Worm (Caenorhabditis elegans) whole organism, L1 larva: ENCODE data around the gene frpr-17.

Experiments used
- C04F5.9 ChIP-seq: sonication (generic microtip); optimal IDR thresholded peaks from 2 replicates; lab custom pipeline; 2016; ENCODE audit warnings: missing genetic modification characterization, missing compliant biosample characterization
- C16A3.4 ChIP-seq: fragments of 150-350 bp; optimal IDR thresholded peaks from 2 replicates; lab custom pipeline; 2014; ENCODE audit warnings: missing biosample characterization, missing genetic modification characterization
- F16B12.6 ChIP-seq: fragments of 150-350 bp; optimal IDR thresholded peaks from 2 replicates; lab custom pipeline; 2014; ENCODE audit warnings: missing biosample characterization, missing genetic modification characterization
- aha-1 ChIP-seq: fragments of 150-350 bp; optimal IDR thresholded peaks from 2 replicates; lab custom pipeline; 2014; ENCODE audit warnings: missing biosample characterization, missing genetic modification characterization
- ama-1 ChIP-seq: fragments of 150-350 bp; optimal IDR thresholded peaks from 2 replicates; lab custom pipeline; 2014
- blmp-1 ChIP-seq: fragments of 150-350 bp; optimal IDR thresholded peaks from 2 replicates; lab custom pipeline; 2014; ENCODE audit warnings: missing biosample characterization, missing genetic modification characterization
- ceh-88 ChIP-seq: fragments of 200-800 bp; sonication (Bioruptor generic); IDR thresholded peaks from 2 replicates; pipeline ENCODE4 v1.3.6; 2022; ENCODE audit warnings: missing genetic modification characterization, missing compliant biosample characterization
- ces-1 ChIP-seq: fragments of 150-350 bp; optimal IDR thresholded peaks from 2 replicates; lab custom pipeline; 2014; ENCODE audit warnings: missing biosample characterization, missing genetic modification reagents, missing genetic modification characterization
- dpl-1 ChIP-seq, 3 experiments: fragments of 150-350 bp in 2 of 3; sonication (generic microtip) in 1 of 3; optimal IDR thresholded peaks; 2 replicates each; lab custom pipeline; 2014 to 2017; ENCODE audit warnings: missing biosample characterization in 3 of 3, missing genetic modification characterization in 3 of 3, missing genetic modification reagents in 3 of 3
- efl-1 ChIP-seq, 4 experiments: fragments of 150-350 bp; optimal IDR thresholded peaks in 3 of 4; peaks in 1 of 4; 1 replicate in 1 of 4; 2 replicates in 3 of 4; lab custom pipeline; 2014; ENCODE audit warnings: missing biosample characterization in 2 of 4, missing genetic modification characterization in 2 of 4, missing genetic modification reagents in 2 of 4
- efl-3 ChIP-seq: fragments of 200-800 bp; sonication (Bioruptor generic); optimal IDR thresholded peaks from 2 replicates; lab custom pipeline; 2018; ENCODE audit warnings: mild to moderate bottlenecking, missing genetic modification characterization, missing compliant biosample characterization
- egl-13 ChIP-seq: sonication (generic microtip); optimal IDR thresholded peaks from 2 replicates; lab custom pipeline; 2016; ENCODE audit warnings: missing genotype, missing genetic modification reagents, missing genetic modification characterization, missing compliant biosample characterization
- elt-3 ChIP-seq, 6 experiments: fragments of 150-350 bp in 1 of 6; sonication (generic microtip); optimal IDR thresholded peaks; 2 replicates each; lab custom pipeline; 2017 to 2018; ENCODE audit warnings: missing biosample characterization in 6 of 6, missing genetic modification characterization in 6 of 6, inconsistent platforms in 1 of 6
- ets-5 ChIP-seq: fragments of 200-800 bp; sonication (Bioruptor generic); IDR thresholded peaks from 2 replicates; pipeline ENCODE4 v1.3.6; 2022; ENCODE audit warnings: missing genetic modification characterization, missing compliant biosample characterization
- fkh-10 ChIP-seq: sonication (generic microtip); optimal IDR thresholded peaks from 2 replicates; lab custom pipeline; 2017; ENCODE audit warnings: missing biosample characterization, missing genetic modification reagents, missing genetic modification characterization
- grh-1 ChIP-seq: fragments of 200-800 bp; sonication (Bioruptor generic); IDR thresholded peaks from 2 replicates; pipeline ENCODE4 v1.3.6; 2022; ENCODE audit warnings: missing genetic modification reagents, missing genetic modification characterization, missing compliant biosample characterization
- hpl-2 ChIP-seq: fragments of 150-350 bp; optimal IDR thresholded peaks from 2 replicates; lab custom pipeline; 2014; ENCODE audit warnings: missing biosample characterization, missing genetic modification reagents, missing genetic modification characterization
- jun-1 ChIP-seq: fragments of 150-350 bp; optimal IDR thresholded peaks from 2 replicates; lab custom pipeline; 2014; ENCODE audit warnings: missing biosample characterization, missing genetic modification reagents, missing genetic modification characterization
- lin-39 ChIP-seq: fragments of 150-350 bp; optimal IDR thresholded peaks from 2 replicates; lab custom pipeline; 2014; ENCODE audit warnings: missing biosample characterization, missing genetic modification reagents, missing genetic modification characterization
- lsy-2 ChIP-seq, 2 experiments: fragments of 150-350 bp; optimal IDR thresholded peaks; 2 replicates each; lab custom pipeline; 2014; ENCODE audit warnings: missing biosample characterization in 2 of 2, missing genetic modification characterization in 2 of 2
- nhr-20 ChIP-seq: sonication (generic microtip); optimal IDR thresholded peaks from 2 replicates; lab custom pipeline; 2016; ENCODE audit warnings: mild to moderate bottlenecking, missing genetic modification characterization, missing compliant biosample characterization
- nhr-47 ChIP-seq: sonication (generic microtip); optimal IDR thresholded peaks from 2 replicates; lab custom pipeline; 2016; ENCODE audit warnings: mild to moderate bottlenecking, missing genetic modification characterization, moderate library complexity, missing compliant biosample characterization
- nhr-71 ChIP-seq: sonication (generic microtip); optimal IDR thresholded peaks from 2 replicates; lab custom pipeline; 2016; ENCODE audit warnings: mild to moderate bottlenecking, missing genetic modification characterization, moderate library complexity, missing compliant biosample characterization
- nhr-76 ChIP-seq: sonication (generic microtip); optimal IDR thresholded peaks from 2 replicates; lab custom pipeline; 2017; ENCODE audit warnings: missing biosample characterization, missing genetic modification characterization
- nhr-85 ChIP-seq: sonication (generic microtip); peaks from one replicate; lab custom pipeline; 2016; ENCODE audit warnings: missing genetic modification characterization, inconsistent platforms, missing compliant biosample characterization
- nhr-90 ChIP-seq: sonication (generic microtip); optimal IDR thresholded peaks from 2 replicates; lab custom pipeline; 2016; ENCODE audit warnings: mild to moderate bottlenecking, missing genetic modification characterization, missing compliant biosample characterization; ENCODE audit not compliant: poor library complexity
- pax-3 ChIP-seq: fragments of 200-800 bp; sonication (Bioruptor generic); optimal IDR thresholded peaks from 2 replicates; lab custom pipeline; 2018; ENCODE audit warnings: mild to moderate bottlenecking, missing genetic modification characterization, moderate library complexity, missing compliant biosample characterization
- skn-1 ChIP-seq: fragments of 150-350 bp; optimal IDR thresholded peaks from 2 replicates; lab custom pipeline; 2014; ENCODE audit warnings: missing biosample characterization, missing genetic modification characterization
- snpc-4 ChIP-seq: fragments of 150-350 bp; optimal IDR thresholded peaks from 2 replicates; lab custom pipeline; 2014; ENCODE audit warnings: missing biosample characterization, missing genetic modification characterization
- swsn-7 ChIP-seq: sonication (generic microtip); optimal IDR thresholded peaks from 2 replicates; lab custom pipeline; 2016; ENCODE audit warnings: missing genetic modification characterization, missing compliant biosample characterization
- tbx-2 ChIP-seq: sonication (generic microtip); optimal IDR thresholded peaks from 2 replicates; lab custom pipeline; 2016; ENCODE audit warnings: missing genetic modification characterization, missing compliant biosample characterization
- unc-86 ChIP-seq: sonication (generic microtip); optimal IDR thresholded peaks from 2 replicates; lab custom pipeline; 2016; ENCODE audit warnings: missing genetic modification characterization, missing compliant biosample characterization
- unc-98 ChIP-seq: fragments of 200-800 bp; sonication (Bioruptor generic); IDR thresholded peaks from 2 replicates; pipeline ENCODE4 v1.3.6; 2022; ENCODE audit warnings: missing genetic modification characterization, missing compliant biosample characterization
- vab-15 ChIP-seq: sonication (generic microtip); optimal IDR thresholded peaks from 2 replicates; lab custom pipeline; 2017; ENCODE audit warnings: missing genotype, mild to moderate bottlenecking, missing genetic modification characterization, missing compliant biosample characterization
- xbp-1 ChIP-seq: sonication (generic microtip); optimal IDR thresholded peaks from 2 replicates; lab custom pipeline; 2016; ENCODE audit warnings: missing genetic modification characterization, missing compliant biosample characterization
- zag-1 ChIP-seq: fragments of 150-350 bp; optimal IDR thresholded peaks from 2 replicates; lab custom pipeline; 2014; ENCODE audit warnings: missing biosample characterization, missing genetic modification characterization
- zip-4 ChIP-seq: fragments of 200-800 bp; sonication (Bioruptor generic); optimal IDR thresholded peaks from 2 replicates; lab custom pipeline; 2018; ENCODE audit warnings: mild to moderate bottlenecking, missing genetic modification characterization, moderate library complexity, missing compliant biosample characterization
- ztf-11 ChIP-seq, 2 experiments: sonication (generic microtip); optimal IDR thresholded peaks; 2 replicates each; lab custom pipeline; 2016 to 2017; ENCODE audit warnings: missing genetic modification characterization in 2 of 2, missing biosample characterization in 1 of 2, missing compliant biosample characterization in 1 of 2

frpr-17 gene

ce11 chrX:14424673-14425072 lies 18.8 kb downstream of the frpr-17 start, which contains the start of gene F23D12.11:
F23D12.11 (minus strand) TSS chrX:14424751.
- TF ChIP-seq elt-3 (tag; optimal IDR thresholded peaks at IDR 0.05; lab: Kevin White, UChicago) (peak in 1 of 6 experiments; percentile 71), nhr-71 (tag; lab: Kevin White, UChicago) (no peak)
- TF ChIP-seq, all 84 proteins: peak for 1

ce11 chrX:14428052-14428451 lies 22.1 kb downstream of the frpr-17 start, which contains the start of gene F23D12.1:
F23D12.1 (minus strand) TSS chrX:14428152.
- no peak for TF ChIP-seq jun-1 (tag; lab: Kevin White, UChicago)
- no peak for TF ChIP-seq tbx-2 (tag; lab: Kevin White, UChicago)
- no peak for TF ChIP-seq skn-1 (tag; lab: Kevin White, UChicago)
- TF ChIP-seq fkh-10 = no peak
- TF ChIP-seq ztf-11 (tag; optimal IDR thresholded peaks at IDR 0.05; lab: Kevin White, UChicago) = no peak
- no peak for TF ChIP-seq ets-5 (GFP tag; lab: Robert Waterston, UW)
- no peak for TF ChIP-seq F16B12.6 (tag; lab: Kevin White, UChicago)
- TF ChIP-seq ceh-88 = no peak
- no peak for TF ChIP-seq elt-3 (tag; optimal IDR thresholded peaks at IDR 0.05; lab: Kevin White, UChicago)
- TF ChIP-seq blmp-1 (tag; lab: Kevin White, UChicago) = no peak
- TF ChIP-seq ama-1 (lab: Kevin White, UChicago) = no peak
- TF ChIP-seq aha-1 (tag; lab: Kevin White, UChicago) = no peak
- no peak for TF ChIP-seq nhr-20 (tag; lab: Kevin White, UChicago)
- no peak for TF ChIP-seq C04F5.9 (tag; lab: Kevin White, UChicago)

ce11 chrX:14430436-14430835 lies 24.5 kb downstream of the frpr-17 start:
- no peak for TF ChIP-seq ceh-88
- no peak for TF ChIP-seq efl-1 (optimal IDR thresholded peaks at IDR 0.05; lab: Kevin White, UChicago)
- TF ChIP-seq efl-1 (GFP tag; optimal IDR thresholded peaks at IDR 0.05 in 1 of 2; lab: Kevin White, UChicago) = peak in 1 of 2 experiments; percentile 62
- TF ChIP-seq unc-86 = no peak
- no peak for TF ChIP-seq egl-13 (tag; lab: Kevin White, UChicago)
- TF ChIP-seq skn-1 (tag; lab: Kevin White, UChicago) = no peak

- TF ChIP-seq dpl-1 (GFP tag; optimal IDR thresholded peaks at IDR 0.05; lab: Kevin White, UChicago) = peak; percentile 10 to 34 (median 16)
- no peak for TF ChIP-seq nhr-90 (tag; lab: Kevin White, UChicago)
- TF ChIP-seq efl-3 (GFP tag; lab: Kevin White, UChicago) = no peak
- TF ChIP-seq grh-1 (GFP tag; lab: Robert Waterston, UW) = peak; percentile 49
- no peak for TF ChIP-seq zag-1
- no peak for TF ChIP-seq xbp-1 (tag; lab: Kevin White, UChicago)
- TF ChIP-seq nhr-71 (tag; lab: Kevin White, UChicago) = no peak
- TF ChIP-seq tbx-2 (tag; lab: Kevin White, UChicago) = no peak
- TF ChIP-seq snpc-4 = no peak
- peak in 1 of 2 experiments; percentile 63 for TF ChIP-seq efl-1 (optimal IDR thresholded peaks at IDR 0.05; lab: Kevin White, UChicago)
- peak in 1 of 2 experiments; percentile 33 for TF ChIP-seq efl-1 (GFP tag; optimal IDR thresholded peaks at IDR 0.05 in 1 of 2; lab: Kevin White, UChicago)
- peak; percentile 63 for TF ChIP-seq nhr-85 (tag; lab: Kevin White, UChicago)
- no peak for TF ChIP-seq pax-3 (tag; lab: Kevin White, UChicago)
- TF ChIP-seq swsn-7 = no peak
- TF ChIP-seq hpl-2 (GFP tag; lab: Kevin White, UChicago) = no peak
- TF ChIP-seq blmp-1 (tag; lab: Kevin White, UChicago) = peak; percentile 21
- no peak for TF ChIP-seq zip-4
These were observed 29.8 kb downstream of the frpr-17 start for ce11 chrX:14435648-14436155.

- TF ChIP-seq nhr-90 (tag; lab: Kevin White, UChicago) (peak; percentile 2), nhr-85 (tag; lab: Kevin White, UChicago) (peak; percentile 50)
These were observed 31.9 kb downstream of the frpr-17 start for ce11 chrX:14437806-14438205.

ce11 chrX:14442321-14442720 lies 36.4 kb downstream of the frpr-17 start, which contains the start of gene F23D12.3:
F23D12.3 (plus strand) TSS chrX:14442621.
- no peak for TF ChIP-seq aha-1 (tag; lab: Kevin White, UChicago)
- no peak for TF ChIP-seq vab-15
- TF ChIP-seq C16A3.4 (tag; lab: Kevin White, UChicago) = no peak
- TF ChIP-seq nhr-76 = no peak
- no peak for TF ChIP-seq unc-98 (GFP tag; lab: Robert Waterston, UW)
- no peak for TF ChIP-seq lin-39 (tag; lab: Kevin White, UChicago)
- TF ChIP-seq ztf-11 (tag; optimal IDR thresholded peaks at IDR 0.05; lab: Kevin White, UChicago) = no peak
- TF ChIP-seq hpl-2 (GFP tag; lab: Kevin White, UChicago) = no peak
- TF ChIP-seq ces-1 (GFP tag; lab: Kevin White, UChicago) = no peak
- TF ChIP-seq swsn-7 = no peak
- no peak for TF ChIP-seq nhr-47 (tag; lab: Kevin White, UChicago)
- no peak for TF ChIP-seq lsy-2 (tag; optimal IDR thresholded peaks at IDR 0.05; lab: Kevin White, UChicago)
- no peak for TF ChIP-seq ceh-88
- TF ChIP-seq dpl-1 (GFP tag; optimal IDR thresholded peaks at IDR 0.05; lab: Kevin White, UChicago) = no peak
- no peak for TF ChIP-seq nhr-85 (tag; lab: Kevin White, UChicago)
